Fruit fly (Drosophila melanogaster) whole organism: ENCODE data around the gene Srrm1.

ENCODE experiments used
- CG8478 ChIP-seq: fragments of >200 bp; optimal IDR thresholded peaks from 2 replicates; lab custom pipeline; 2018; ENCODE audit warnings: inconsistent platforms
- Dll ChIP-seq: fragments of >200 bp; optimal IDR thresholded peaks from 2 replicates; lab custom pipeline; 2017
- EcR ChIP-seq, 2 experiments: fragments of >200 bp; optimal IDR thresholded peaks; 2 replicates each; lab custom pipeline; 2017; ENCODE audit warnings: missing biosample characterization in 2 of 2, missing genetic modification characterization in 2 of 2, missing genetic modification reagents in 2 of 2
- pan ChIP-seq: fragments of >200 bp; optimal IDR thresholded peaks from 2 replicates; lab custom pipeline; 2017
- psq ChIP-seq: fragments of >200 bp; optimal IDR thresholded peaks from 2 replicates; lab custom pipeline; 2017
- usp ChIP-seq: fragments of >200 bp; optimal IDR thresholded peaks from 2 replicates; lab custom pipeline; 2017; ENCODE audit warnings: missing biosample characterization, missing genetic modification characterization, mixed read lengths

The Srrm1 gene

dm6 chr3L:13064935-13065334 is 28.3 kb downstream of the Srrm1 start:
- no peak for TF ChIP-seq EcR (GFP tag; optimal IDR thresholded peaks at IDR 0.05; lab: Kevin White, UChicago)
- no peak for TF ChIP-seq usp
- no peak for TF ChIP-seq psq (lab: Kevin White, UChicago)
- no peak for TF ChIP-seq pan
- no peak for TF ChIP-seq CG8478 (lab: Kevin White, UChicago)
- no peak for TF ChIP-seq Dll (lab: Kevin White, UChicago)

DNA sequence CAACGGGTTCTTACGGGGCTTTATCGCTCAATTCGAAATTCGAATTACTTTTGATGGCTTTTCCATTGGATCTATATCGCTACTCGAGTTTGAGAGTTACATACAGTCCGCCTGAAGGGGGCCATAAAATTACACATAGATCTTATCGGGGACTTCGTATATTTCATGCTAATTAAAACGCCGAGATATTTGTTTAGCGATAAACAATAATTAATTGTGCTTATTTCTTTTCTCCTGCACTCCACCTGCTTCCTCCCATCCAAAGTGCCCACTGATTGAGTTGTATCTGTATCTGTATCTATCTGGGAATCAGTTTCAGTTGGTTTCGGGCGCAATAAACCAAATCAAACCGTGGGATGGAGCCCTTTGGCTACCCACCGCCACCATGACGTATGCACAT is 29.0 kb downstream of the Srrm1 start:
- TF ChIP-seq Dll (lab: Kevin White, UChicago) (no peak), psq (lab: Kevin White, UChicago) (no peak), CG8478 (lab: Kevin White, UChicago) (no peak), EcR (GFP tag; optimal IDR thresholded peaks at IDR 0.05; lab: Kevin White, UChicago) (no peak), usp (no peak), pan (no peak)

- TF ChIP-seq CG8478 (lab: Kevin White, UChicago) (no peak), EcR (GFP tag; optimal IDR thresholded peaks at IDR 0.05; lab: Kevin White, UChicago) (no peak), psq (lab: Kevin White, UChicago) (no peak), usp (no peak), pan (no peak), Dll (lab: Kevin White, UChicago) (no peak)
These were observed 29.6 kb downstream of the Srrm1 start for dm6 chr3L:13066220-13066619.

DNA sequence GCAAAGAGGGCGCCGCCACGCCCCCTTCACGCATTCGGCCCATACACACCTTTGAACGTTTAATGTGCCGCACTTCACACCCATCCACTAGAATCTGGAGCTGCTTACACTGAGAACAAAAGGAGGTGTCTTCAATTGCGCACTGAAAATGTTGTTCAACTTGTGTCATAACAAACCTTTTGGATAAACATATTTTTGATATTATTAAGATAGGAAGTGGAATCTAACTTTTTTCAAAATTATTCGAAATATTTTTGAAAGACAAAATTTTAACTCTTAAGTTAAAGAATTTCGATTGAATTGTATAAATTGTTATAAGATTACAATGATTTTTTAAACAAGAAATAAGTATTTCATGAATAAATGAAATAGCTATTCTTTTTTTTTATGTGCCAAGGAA is 31.7 kb downstream of the Srrm1 start:
- TF ChIP-seq CG8478 (lab: Kevin White, UChicago) (no peak), usp (no peak), EcR (GFP tag; optimal IDR thresholded peaks at IDR 0.05; lab: Kevin White, UChicago) (no peak), pan (no peak), Dll (lab: Kevin White, UChicago) (no peak), psq (lab: Kevin White, UChicago) (no peak)

- no peak for TF ChIP-seq EcR (GFP tag; optimal IDR thresholded peaks at IDR 0.05; lab: Kevin White, UChicago)
- no peak for TF ChIP-seq pan
- no peak for TF ChIP-seq CG8478 (lab: Kevin White, UChicago)
- no peak for TF ChIP-seq Dll (lab: Kevin White, UChicago)
- no peak for TF ChIP-seq psq (lab: Kevin White, UChicago)
- TF ChIP-seq usp = no peak
These were observed 37.5 kb downstream of the Srrm1 start for dm6 chr3L:13074084-13074624.

dm6 chr3L:13077326-13077725 is 40.7 kb downstream of the Srrm1 start:
- TF ChIP-seq Dll (lab: Kevin White, UChicago) = no peak
- no peak for TF ChIP-seq CG8478 (lab: Kevin White, UChicago)
- TF ChIP-seq EcR (GFP tag; optimal IDR thresholded peaks at IDR 0.05; lab: Kevin White, UChicago) = no peak
- TF ChIP-seq usp = no peak

- TF ChIP-seq EcR (GFP tag; optimal IDR thresholded peaks at IDR 0.05; lab: Kevin White, UChicago) = no peak
- TF ChIP-seq psq (lab: Kevin White, UChicago) = no peak
- no peak for TF ChIP-seq usp
- no peak for TF ChIP-seq Dll (lab: Kevin White, UChicago)
- TF ChIP-seq CG8478 (lab: Kevin White, UChicago) = no peak
- no peak for TF ChIP-seq pan
These were observed 43.8 kb downstream of the Srrm1 start for dm6 chr3L:13080418-13080817.

DNA sequence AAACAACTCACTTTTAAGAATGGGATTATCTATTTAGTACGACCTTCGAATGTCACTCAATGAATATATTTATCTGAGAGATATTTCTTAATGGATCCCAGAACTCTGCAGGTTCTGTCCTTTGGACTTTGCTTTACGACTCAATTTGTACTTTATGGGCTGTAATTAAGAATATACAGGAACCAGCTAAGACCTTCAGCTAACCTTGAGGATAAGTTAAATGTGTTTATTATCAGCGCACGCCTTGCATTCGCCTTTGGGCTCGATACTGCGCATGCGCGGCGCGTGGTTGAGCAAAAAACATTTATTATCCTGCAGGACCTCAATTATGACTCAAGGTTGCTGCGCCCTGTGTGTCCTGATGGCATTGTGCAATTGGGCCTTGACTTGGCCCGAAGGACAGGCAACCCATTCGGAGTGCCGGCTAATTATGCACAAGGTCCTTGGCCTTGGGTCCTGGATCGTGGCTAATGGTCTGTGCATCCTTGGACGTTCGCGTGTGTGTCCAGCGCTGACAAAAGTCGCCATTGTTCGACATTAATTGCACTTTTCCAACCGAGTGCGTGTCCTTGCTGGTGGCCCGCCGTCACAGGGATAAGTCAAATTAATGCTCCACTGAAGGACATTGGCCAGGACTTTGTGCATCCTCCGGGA is 44.8 kb downstream of the Srrm1 start:
- no peak for TF ChIP-seq Dll (lab: Kevin White, UChicago)
- TF ChIP-seq CG8478 (lab: Kevin White, UChicago) = no peak
- no peak for TF ChIP-seq pan
- no peak for TF ChIP-seq usp
- TF ChIP-seq psq (lab: Kevin White, UChicago) = no peak
- no peak for TF ChIP-seq EcR (GFP tag; optimal IDR thresholded peaks at IDR 0.05; lab: Kevin White, UChicago)

DNA sequence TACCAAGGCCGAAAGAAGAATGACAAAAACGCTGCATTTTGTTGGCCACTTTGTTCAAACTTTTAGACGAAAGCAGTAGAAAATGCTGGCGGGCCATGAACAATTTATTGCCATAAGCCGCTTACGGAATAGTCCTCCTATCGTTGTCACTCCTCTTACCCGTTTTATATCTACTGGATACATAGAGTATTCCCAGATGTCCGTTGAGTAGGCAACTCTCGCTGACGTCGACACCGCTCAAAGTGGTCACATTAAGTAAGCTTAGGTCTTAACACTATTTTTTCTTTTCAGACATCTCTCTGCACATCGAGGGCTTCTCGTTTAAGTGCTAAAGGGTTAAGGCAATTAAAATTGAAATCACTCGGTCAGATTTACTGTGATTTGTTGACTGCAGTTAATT is 46.8 kb downstream of the Srrm1 start:
- no peak for TF ChIP-seq CG8478 (lab: Kevin White, UChicago)
- no peak for TF ChIP-seq EcR (GFP tag; optimal IDR thresholded peaks at IDR 0.05; lab: Kevin White, UChicago)
- no peak for TF ChIP-seq psq (lab: Kevin White, UChicago)
- no peak for TF ChIP-seq Dll (lab: Kevin White, UChicago)
- no peak for TF ChIP-seq pan
- no peak for TF ChIP-seq usp

- TF ChIP-seq pan (no peak), usp (no peak), psq (lab: Kevin White, UChicago) (no peak), Dll (lab: Kevin White, UChicago) (no peak), EcR (GFP tag; optimal IDR thresholded peaks at IDR 0.05; lab: Kevin White, UChicago) (no peak)
These were observed 47.9 kb downstream of the Srrm1 start for dm6 chr3L:13084477-13084876.

dm6 chr3L:13087189-13087588 is 50.6 kb downstream of the Srrm1 start, which contains the start of gene CG17300:
CG17300 (minus strand) TSS chr3L:13087289.
- TF ChIP-seq EcR (GFP tag; optimal IDR thresholded peaks at IDR 0.05; lab: Kevin White, UChicago) (no peak), usp (no peak), pan (no peak), CG8478 (lab: Kevin White, UChicago) (no peak), psq (lab: Kevin White, UChicago) (no peak), Dll (lab: Kevin White, UChicago) (no peak)

DNA sequence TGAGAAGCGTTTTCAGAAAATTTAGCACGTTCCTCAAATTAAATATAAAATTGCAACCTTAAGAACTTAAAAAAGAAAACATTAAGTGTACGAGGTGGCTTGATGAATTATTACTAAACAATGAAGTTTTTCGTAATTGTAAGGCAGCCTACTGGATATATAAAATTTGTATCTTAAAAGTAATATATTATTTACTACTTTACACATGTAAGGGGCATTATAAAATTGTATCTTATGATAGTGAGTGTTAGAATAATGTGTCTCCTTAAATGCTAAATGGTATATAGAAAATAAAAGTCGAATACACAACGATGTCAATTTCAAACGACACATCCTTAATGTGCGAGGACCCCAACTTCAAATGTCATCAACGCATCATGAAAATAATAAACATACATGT is 53.2 kb downstream of the Srrm1 start, which contains the start of gene CG11251:
TSS of gene CG11251 (minus strand) at position 101 of the 400 bp plus-strand sequence.
- TF ChIP-seq psq (lab: Kevin White, UChicago) (no peak), EcR (GFP tag; optimal IDR thresholded peaks at IDR 0.05; lab: Kevin White, UChicago) (no peak), CG8478 (lab: Kevin White, UChicago) (no peak), Dll (lab: Kevin White, UChicago) (no peak), pan (no peak), usp (no peak)
